Worm (Caenorhabditis elegans) whole organism, mixed stage, embryonic: Measurements from ENCODE around the gene cutl-4.

Experiments
- M03D4.4 ChIP-seq: sonication (generic microtip); optimal IDR thresholded peaks from 2 replicates; lab custom pipeline; 2017; ENCODE audit warnings: mild to moderate bottlenecking, missing genetic modification characterization, missing compliant biosample characterization
- bed-3 ChIP-seq: fragments of 200-800 bp; sonication (Bioruptor generic); optimal IDR thresholded peaks from 3 replicates; lab custom pipeline; 2018; ENCODE audit warnings: mild to moderate bottlenecking, missing genetic modification characterization, moderate library complexity, missing compliant biosample characterization
- blmp-1 ChIP-seq: fragments of 150-350 bp; optimal IDR thresholded peaks from 2 replicates; lab custom pipeline; 2014; ENCODE audit warnings: missing biosample characterization, missing genetic modification characterization
- ceh-39 ChIP-seq: fragments of 150-350 bp; optimal IDR thresholded peaks from 2 replicates; lab custom pipeline; 2014; ENCODE audit warnings: missing biosample characterization, missing genetic modification characterization
- ceh-43 ChIP-seq: fragments of 200-800 bp; sonication (Bioruptor generic); optimal IDR thresholded peaks from 2 replicates; lab custom pipeline; 2018; ENCODE audit warnings: mild to moderate bottlenecking, missing genetic modification characterization, moderate library complexity, missing compliant biosample characterization
- ceh-83 ChIP-seq: fragments of 200-800 bp; sonication (Bioruptor generic); optimal IDR thresholded peaks from 2 replicates; lab custom pipeline; 2018; ENCODE audit warnings: mild to moderate bottlenecking, missing genetic modification characterization, missing compliant biosample characterization
- cnd-1 ChIP-seq: fragments of 200-800 bp; sonication (Bioruptor generic); optimal IDR thresholded peaks from 2 replicates; lab custom pipeline; 2018; ENCODE audit warnings: mild to moderate bottlenecking, missing genetic modification characterization, missing compliant biosample characterization
- elt-1 ChIP-seq: sonication (generic microtip); optimal IDR thresholded peaks from 2 replicates; lab custom pipeline; 2017; ENCODE audit warnings: missing genetic modification characterization, mild to moderate bottlenecking, missing compliant biosample characterization, antibody characterized with exemption, moderate library complexity, borderline replicate concordance; ENCODE audit not compliant: insufficient read depth
- elt-3 ChIP-seq: fragments of 150-350 bp; optimal IDR thresholded peaks from 2 replicates; lab custom pipeline; 2014; ENCODE audit warnings: missing biosample characterization, missing genetic modification characterization
- flh-1 ChIP-seq: fragments of 200-800 bp; sonication (Bioruptor generic); optimal IDR thresholded peaks from 2 replicates; lab custom pipeline; 2018; ENCODE audit warnings: mild to moderate bottlenecking, missing genetic modification characterization, moderate library complexity, missing compliant biosample characterization
- ham-2 ChIP-seq: fragments of 200-800 bp; sonication (Bioruptor generic); optimal IDR thresholded peaks from 2 replicates; lab custom pipeline; 2018; ENCODE audit warnings: mild to moderate bottlenecking, missing genetic modification characterization, missing compliant biosample characterization
- hlh-1 ChIP-seq: fragments of 150-350 bp; optimal IDR thresholded peaks from 2 replicates; lab custom pipeline; 2014; ENCODE audit warnings: missing biosample characterization, missing genetic modification reagents, missing genetic modification characterization
- lin-13 ChIP-seq: fragments of 150-350 bp; optimal IDR thresholded peaks from 2 replicates; lab custom pipeline; 2014; ENCODE audit warnings: missing biosample characterization, missing genetic modification characterization
- lin-32 ChIP-seq: fragments of 200-800 bp; sonication (Bioruptor generic); optimal IDR thresholded peaks from 2 replicates; lab custom pipeline; 2018; ENCODE audit warnings: mild to moderate bottlenecking, missing genetic modification characterization, missing compliant biosample characterization
- lsy-2 ChIP-seq: fragments of 150-350 bp; optimal IDR thresholded peaks from 2 replicates; lab custom pipeline; 2014; ENCODE audit warnings: missing biosample characterization, missing genetic modification characterization
- mab-5 ChIP-seq: fragments of 150-350 bp; optimal IDR thresholded peaks from 2 replicates; lab custom pipeline; 2014; ENCODE audit warnings: missing biosample characterization, missing genetic modification characterization
- mls-2 ChIP-seq: sonication (generic microtip); optimal IDR thresholded peaks from 2 replicates; lab custom pipeline; 2016; ENCODE audit warnings: mild to moderate bottlenecking, missing genetic modification characterization, moderate library complexity, missing compliant biosample characterization
- nhr-12 ChIP-seq: fragments of 150-350 bp; optimal IDR thresholded peaks from 2 replicates; lab custom pipeline; 2014; ENCODE audit warnings: missing biosample characterization, missing genetic modification characterization
- nhr-2 ChIP-seq: fragments of 150-350 bp; optimal IDR thresholded peaks from 2 replicates; lab custom pipeline; 2014; ENCODE audit warnings: missing biosample characterization, missing genetic modification characterization
- nhr-237 ChIP-seq: fragments of 150-350 bp; optimal IDR thresholded peaks from 2 replicates; lab custom pipeline; 2014; ENCODE audit warnings: missing biosample characterization, missing genetic modification characterization
- nhr-28 ChIP-seq: fragments of 150-350 bp; optimal IDR thresholded peaks from 2 replicates; lab custom pipeline; 2014; ENCODE audit warnings: missing biosample characterization, missing genetic modification characterization
- nhr-76 ChIP-seq: sonication (generic microtip); optimal IDR thresholded peaks from 2 replicates; lab custom pipeline; 2017; ENCODE audit warnings: missing biosample characterization, missing genetic modification characterization
- pha-4 ChIP-seq: fragments of 150-350 bp; optimal IDR thresholded peaks from 2 replicates; lab custom pipeline; 2018; ENCODE audit warnings: missing biosample characterization, missing genetic modification reagents, missing genetic modification characterization
- sem-2 ChIP-seq: fragments of 200-800 bp; sonication (Bioruptor generic); optimal IDR thresholded peaks from 2 replicates; lab custom pipeline; 2018; ENCODE audit warnings: mild to moderate bottlenecking, missing genetic modification characterization, missing compliant biosample characterization
- snpc-4 ChIP-seq: fragments of 150-350 bp; optimal IDR thresholded peaks from 2 replicates; lab custom pipeline; 2014; ENCODE audit warnings: missing biosample characterization, missing genetic modification characterization
- sptf-1 ChIP-seq: sonication (generic microtip); optimal IDR thresholded peaks from 2 replicates; lab custom pipeline; 2017; ENCODE audit warnings: mild to moderate bottlenecking, missing genetic modification characterization, moderate library complexity, missing compliant biosample characterization
- tbx-8 ChIP-seq: fragments of 200-800 bp; sonication (Bioruptor generic); optimal IDR thresholded peaks from 2 replicates; lab custom pipeline; 2018; ENCODE audit warnings: mild to moderate bottlenecking, missing genetic modification characterization, moderate library complexity, missing compliant biosample characterization
- unc-39 ChIP-seq: fragments of 150-350 bp; optimal IDR thresholded peaks from 2 replicates; lab custom pipeline; 2014; ENCODE audit warnings: missing biosample characterization, missing genetic modification characterization
- unc-62 ChIP-seq: fragments of 150-350 bp; optimal IDR thresholded peaks from 2 replicates; lab custom pipeline; 2014; ENCODE audit warnings: missing biosample characterization, missing genetic modification reagents, missing genetic modification characterization
- zip-8 ChIP-seq: fragments of 150-350 bp; optimal IDR thresholded peaks from 2 replicates; lab custom pipeline; 2014; ENCODE audit warnings: missing biosample characterization, missing genetic modification characterization
- ztf-11 ChIP-seq: fragments of 150-350 bp; optimal IDR thresholded peaks from 2 replicates; lab custom pipeline; 2014; ENCODE audit warnings: missing biosample characterization, missing genetic modification characterization

The cutl-4 gene

ce11 chrV:17694260-17694659, 45.4 kb downstream of the cutl-4 start:
- TF ChIP-seq elt-1 (tag; lab: Kevin White, UChicago): no peak
- TF ChIP-seq cnd-1 (tag; lab: Kevin White, UChicago): no peak
- no peak for TF ChIP-seq mab-5 (tag; lab: Kevin White, UChicago)
- no peak for TF ChIP-seq sem-2

- TF ChIP-seq ceh-83 (GFP tag; lab: Kevin White, UChicago): no peak
- TF ChIP-seq unc-39 (tag; lab: Kevin White, UChicago): no peak
- TF ChIP-seq flh-1 (GFP tag; lab: Kevin White, UChicago): no peak
- no peak for TF ChIP-seq nhr-237 (tag; lab: Kevin White, UChicago)
- TF ChIP-seq lsy-2: no peak
- TF ChIP-seq zip-8 (tag; lab: Kevin White, UChicago): peak; percentile 24
- TF ChIP-seq ceh-39 (tag; lab: Kevin White, UChicago): no peak
- TF ChIP-seq tbx-8 (GFP tag; lab: Kevin White, UChicago): no peak
Observed at ce11 chrV:17690922-17691321, 48.8 kb downstream of the cutl-4 start, which contains the start of gene F59A1.13. Gene F59A1.13 (minus strand): TSS chrV:17691022.

- TF ChIP-seq flh-1 (GFP tag; lab: Kevin White, UChicago): no peak
- TF ChIP-seq elt-1 (tag; lab: Kevin White, UChicago): no peak
- TF ChIP-seq hlh-1 (tag; lab: Kevin White, UChicago): no peak
- TF ChIP-seq mab-5 (tag; lab: Kevin White, UChicago): no peak
- no peak for TF ChIP-seq pha-4 (tag; lab: Kevin White, UChicago)
- no peak for TF ChIP-seq sptf-1
- TF ChIP-seq ham-2 (GFP tag; lab: Kevin White, UChicago): no peak
- no peak for TF ChIP-seq nhr-12 (tag; lab: Kevin White, UChicago)
- TF ChIP-seq ztf-11: no peak
- TF ChIP-seq bed-3 (GFP tag; lab: Kevin White, UChicago): no peak
- TF ChIP-seq, all 35 proteins: peak for 0
Observed at ce11 chrV:17686852-17687251, 52.8 kb downstream of the cutl-4 start, which contains the start of gene F59A1.18. Gene F59A1.18 (minus strand): TSS chrV:17686952.

ce11 chrV:17684857-17685256, 54.8 kb downstream of the cutl-4 start, which contains the start of the genes F59A1.16 and F59A1.6:
Gene F59A1.16 (minus strand): TSS chrV:17684957.
Gene F59A1.6 (plus strand): TSS chrV:17685141.
- TF ChIP-seq ceh-43 (no peak), nhr-28 (tag; lab: Kevin White, UChicago) (no peak), sem-2 (no peak), hlh-1 (tag; lab: Kevin White, UChicago) (no peak), sptf-1 (no peak), ztf-11 (no peak), nhr-2 (tag; lab: Kevin White, UChicago) (no peak), elt-3 (no peak), unc-62 (GFP tag; lab: Kevin White, UChicago) (no peak), bed-3 (GFP tag; lab: Kevin White, UChicago) (no peak), mls-2 (tag; lab: Kevin White, UChicago) (no peak), flh-1 (GFP tag; lab: Kevin White, UChicago) (no peak), M03D4.4 (no peak), elt-1 (tag; lab: Kevin White, UChicago) (no peak), lsy-2 (no peak), nhr-12 (tag; lab: Kevin White, UChicago) (no peak)

ce11 chrV:17683763-17684162, 55.9 kb downstream of the cutl-4 start, which contains the start of gene F59A1.15:
Gene F59A1.15 (minus strand): TSS chrV:17683863.
- TF ChIP-seq snpc-4 (tag; lab: Kevin White, UChicago): no peak
- no peak for TF ChIP-seq nhr-76 (tag; lab: Kevin White, UChicago)
- no peak for TF ChIP-seq lin-13 (tag; lab: Kevin White, UChicago)
- TF ChIP-seq unc-39 (tag; lab: Kevin White, UChicago): no peak
- no peak for TF ChIP-seq elt-3
- no peak for TF ChIP-seq zip-8 (tag; lab: Kevin White, UChicago)
- TF ChIP-seq elt-1 (tag; lab: Kevin White, UChicago): no peak
- no peak for TF ChIP-seq flh-1 (GFP tag; lab: Kevin White, UChicago)
- TF ChIP-seq lsy-2: no peak
- no peak for TF ChIP-seq unc-62 (GFP tag; lab: Kevin White, UChicago)
- TF ChIP-seq nhr-12 (tag; lab: Kevin White, UChicago): no peak
- no peak for TF ChIP-seq bed-3 (GFP tag; lab: Kevin White, UChicago)
- TF ChIP-seq cnd-1 (tag; lab: Kevin White, UChicago): no peak
- no peak for TF ChIP-seq nhr-2 (tag; lab: Kevin White, UChicago)
- no peak for TF ChIP-seq ham-2 (GFP tag; lab: Kevin White, UChicago)
- TF ChIP-seq blmp-1: no peak
- no peak for TF ChIP-seq lin-32
